Worm (Caenorhabditis elegans) whole organism, L3 larva: ENCODE data around the gene ZC404.16.

Experiments used
- ZK546.5 ChIP-seq: sonication (generic microtip); optimal IDR thresholded peaks from 2 replicates; lab custom pipeline; 2017; ENCODE audit warnings: missing biosample characterization, missing genetic modification characterization
- aly-2 ChIP-seq: fragments of 150-350 bp; optimal IDR thresholded peaks from 2 replicates; lab custom pipeline; 2014; ENCODE audit warnings: missing biosample characterization, missing genetic modification characterization
- ama-1 ChIP-seq: fragments of 150-350 bp; optimal IDR thresholded peaks from 2 replicates; lab custom pipeline; 2018
- ceh-28 ChIP-seq: fragments of 150-350 bp; optimal IDR thresholded peaks from 2 replicates; lab custom pipeline; 2014; ENCODE audit warnings: missing biosample characterization, missing genetic modification reagents, missing genetic modification characterization
- daf-12 ChIP-seq: fragments of 150-350 bp; optimal IDR thresholded peaks from 2 replicates; lab custom pipeline; 2014; ENCODE audit warnings: missing biosample characterization, missing genetic modification reagents, missing genetic modification characterization
- elt-1 ChIP-seq: fragments of 150-350 bp; optimal IDR thresholded peaks from 2 replicates; lab custom pipeline; 2014; ENCODE audit warnings: missing biosample characterization, missing genetic modification characterization
- elt-2 ChIP-seq: sonication (generic microtip); optimal IDR thresholded peaks from 2 replicates; lab custom pipeline; 2016; ENCODE audit warnings: missing genetic modification reagents, mild to moderate bottlenecking, missing genetic modification characterization, missing compliant biosample characterization
- elt-3 ChIP-seq, 3 experiments: fragments of 150-350 bp in 1 of 3; sonication (generic microtip) in 2 of 3; optimal IDR thresholded peaks; 2 replicates in 2 of 3; 4 replicates in 1 of 3; lab custom pipeline; 2014 to 2017; ENCODE audit warnings: missing biosample characterization in 3 of 3, missing genetic modification characterization in 3 of 3
- eor-1 ChIP-seq, 2 experiments: fragments of 150-350 bp; optimal IDR thresholded peaks; 2 replicates each; lab custom pipeline; 2014 to 2018; ENCODE audit warnings: missing biosample characterization in 2 of 2, missing genetic modification characterization in 2 of 2
- fkh-2 ChIP-seq: fragments of 150-350 bp; optimal IDR thresholded peaks from 2 replicates; lab custom pipeline; 2014; ENCODE audit warnings: missing biosample characterization, missing genetic modification reagents, missing genetic modification characterization
- hmg-11 ChIP-seq: sonication (generic microtip); optimal IDR thresholded peaks from 2 replicates; lab custom pipeline; 2016; ENCODE audit warnings: missing genetic modification characterization, missing compliant biosample characterization
- jun-1 ChIP-seq: fragments of 150-350 bp; optimal IDR thresholded peaks from 2 replicates; lab custom pipeline; 2014; ENCODE audit warnings: missing biosample characterization, missing genetic modification reagents, missing genetic modification characterization
- lin-15B ChIP-seq: fragments of 150-350 bp; optimal IDR thresholded peaks from 2 replicates; lab custom pipeline; 2014; ENCODE audit warnings: missing biosample characterization, missing genetic modification characterization
- lin-39 ChIP-seq: fragments of 150-350 bp; optimal IDR thresholded peaks from 2 replicates; lab custom pipeline; 2018; ENCODE audit warnings: missing biosample characterization, missing genetic modification reagents, missing genetic modification characterization
- lsy-12 ChIP-seq: sonication (generic microtip); optimal IDR thresholded peaks from 2 replicates; lab custom pipeline; 2016; ENCODE audit warnings: mild to moderate bottlenecking, missing genetic modification characterization, missing compliant biosample characterization
- mdl-1 ChIP-seq: fragments of 150-350 bp; optimal IDR thresholded peaks from 2 replicates; lab custom pipeline; 2014; ENCODE audit warnings: missing biosample characterization, missing genetic modification characterization
- mml-1 ChIP-seq: fragments of 150-350 bp; sonication (generic microtip); optimal IDR thresholded peaks from 3 replicates; lab custom pipeline; 2014; ENCODE audit warnings: missing biosample characterization, missing genetic modification characterization
- nfya-1 ChIP-seq: sonication (generic microtip); optimal IDR thresholded peaks from 2 replicates; lab custom pipeline; 2017; ENCODE audit warnings: missing genetic modification characterization, mild to moderate bottlenecking, missing compliant biosample characterization, antibody characterized with exemption, moderate library complexity; ENCODE audit not compliant: insufficient read depth
- nhr-11 ChIP-seq: fragments of 150-350 bp; optimal IDR thresholded peaks from 2 replicates; lab custom pipeline; 2014; ENCODE audit warnings: missing biosample characterization, missing genetic modification characterization
- nhr-12 ChIP-seq: fragments of 150-350 bp; optimal IDR thresholded peaks from 2 replicates; lab custom pipeline; 2014; ENCODE audit warnings: missing biosample characterization, missing genetic modification characterization
- nhr-23 ChIP-seq: fragments of 150-350 bp; optimal IDR thresholded peaks from 2 replicates; lab custom pipeline; 2014; ENCODE audit warnings: missing biosample characterization, missing genetic modification reagents, missing genetic modification characterization
- nhr-25 ChIP-seq: sonication (generic microtip); optimal IDR thresholded peaks from 2 replicates; lab custom pipeline; 2017; ENCODE audit warnings: missing biosample characterization, missing genetic modification characterization
- nhr-28 ChIP-seq: fragments of 150-350 bp; optimal IDR thresholded peaks from 2 replicates; lab custom pipeline; 2014; ENCODE audit warnings: missing biosample characterization, missing genetic modification characterization
- nhr-77 ChIP-seq: fragments of 150-350 bp; optimal IDR thresholded peaks from 2 replicates; lab custom pipeline; 2014; ENCODE audit warnings: missing biosample characterization, missing genetic modification characterization
- pqm-1 ChIP-seq: fragments of 150-350 bp; optimal IDR thresholded peaks from 2 replicates; lab custom pipeline; 2017; ENCODE audit warnings: missing biosample characterization, missing genetic modification characterization, inconsistent platforms
- sea-2 ChIP-seq: fragments of 150-350 bp; sonication (generic microtip); optimal IDR thresholded peaks from 4 replicates; lab custom pipeline; 2014; ENCODE audit warnings: missing biosample characterization, missing genetic modification reagents, missing genetic modification characterization
- skn-1 ChIP-seq: fragments of 150-350 bp; optimal IDR thresholded peaks from 2 replicates; lab custom pipeline; 2014; ENCODE audit warnings: missing biosample characterization, missing genetic modification characterization
- snpc-4 ChIP-seq: fragments of 150-350 bp; optimal IDR thresholded peaks from 2 replicates; lab custom pipeline; 2014; ENCODE audit warnings: missing biosample characterization, missing genetic modification characterization
- tbx-2 ChIP-seq: sonication (generic microtip); optimal IDR thresholded peaks from 2 replicates; lab custom pipeline; 2016; ENCODE audit warnings: mild to moderate bottlenecking, missing genetic modification characterization, missing compliant biosample characterization
- unc-39 ChIP-seq: sonication (generic microtip); optimal IDR thresholded peaks from 4 replicates; lab custom pipeline; 2017; ENCODE audit warnings: missing biosample characterization, missing genetic modification characterization
- unc-62 ChIP-seq: fragments of 150-350 bp; sonication (generic microtip); optimal IDR thresholded peaks from 4 replicates; lab custom pipeline; 2014; ENCODE audit warnings: missing biosample characterization, missing genetic modification reagents, missing genetic modification characterization
- ztf-11 ChIP-seq: fragments of 150-350 bp; optimal IDR thresholded peaks from 2 replicates; lab custom pipeline; 2014; ENCODE audit warnings: missing biosample characterization, missing genetic modification characterization

ZC404.16 gene

DNA sequence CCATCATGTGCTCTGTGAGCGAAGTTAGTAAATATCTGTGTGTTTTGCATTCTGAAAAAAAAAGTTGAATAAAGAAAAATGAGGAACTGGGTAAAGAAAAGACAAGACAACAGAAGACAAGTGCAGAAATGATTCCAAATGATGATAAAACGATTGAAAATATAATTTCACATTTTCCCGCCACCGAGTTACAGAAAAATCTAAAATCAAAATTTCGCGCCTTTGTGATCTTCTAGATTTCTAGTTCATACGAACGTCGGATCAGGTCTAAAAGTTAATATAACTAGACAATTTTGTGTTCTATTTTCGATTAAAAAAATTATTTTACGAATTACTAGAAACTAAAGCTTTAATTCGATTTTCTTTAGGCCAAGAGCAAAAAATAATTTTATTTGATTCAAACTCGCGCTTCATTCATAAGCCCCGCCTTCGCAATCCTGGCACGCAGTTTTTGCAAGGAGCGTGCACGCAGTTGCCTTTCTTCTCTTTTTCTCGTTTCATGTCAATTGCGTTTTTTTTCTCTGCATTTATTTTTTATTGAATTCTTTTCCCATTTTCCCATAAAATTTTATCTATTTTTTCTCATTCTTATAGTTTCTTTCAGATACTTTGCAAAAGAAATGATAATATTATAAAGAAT, 11.3 kb upstream of the ZC404.16 start, which contains the start of the genes spn-4 and spe-39 (continued):
- no peak for TF ChIP-seq elt-3 (tag; optimal IDR thresholded peaks at IDR 0.05; lab: Kevin White, UChicago)

DNA sequence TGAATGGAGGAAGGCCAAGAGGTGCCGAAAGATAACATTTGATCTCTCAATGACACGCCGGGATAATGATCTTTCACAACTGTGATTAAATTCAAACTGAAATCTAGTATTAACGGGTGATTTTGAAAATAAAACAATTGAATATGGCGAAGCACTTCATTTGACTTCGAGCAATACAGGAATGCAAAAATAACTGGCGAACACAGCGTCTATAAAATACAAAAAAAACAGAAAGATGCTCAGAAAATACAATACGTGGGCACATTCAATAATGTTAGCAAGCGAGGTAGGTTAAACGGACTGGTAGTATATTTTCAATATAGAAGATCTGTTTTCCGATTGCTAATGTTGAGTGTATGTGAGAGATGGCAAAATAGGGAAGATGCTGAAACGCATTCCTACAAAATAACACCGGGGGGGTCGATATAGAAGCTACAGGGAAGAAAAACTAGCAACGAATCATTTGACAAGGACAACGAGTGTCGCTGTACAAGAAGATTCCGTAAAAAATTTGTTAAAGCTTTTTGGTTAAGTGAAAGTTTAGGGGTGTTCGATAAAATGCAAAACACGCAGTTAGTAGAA, 9.5 kb upstream of the ZC404.16 start:
- TF ChIP-seq eor-1 (tag; optimal IDR thresholded peaks at IDR 0.05; lab: Kevin White, UChicago) (no peak), nhr-12 (tag; lab: Kevin White, UChicago) (no peak), nfya-1 (tag; lab: Kevin White, UChicago) (no peak), lin-15B (tag; lab: Kevin White, UChicago) (no peak), nhr-25 (tag; lab: Kevin White, UChicago) (no peak), lsy-12 (tag; lab: Kevin White, UChicago) (no peak), hmg-11 (no peak), mml-1 (tag; lab: Kevin White, UChicago) (no peak), elt-2 (tag; lab: Kevin White, UChicago) (no peak), tbx-2 (tag; lab: Kevin White, UChicago) (no peak), nhr-23 (tag; lab: Kevin White, UChicago) (no peak), lin-39 (tag; lab: Kevin White, UChicago) (no peak), daf-12 (tag; lab: Kevin White, UChicago) (no peak), ZK546.5 (tag; lab: Kevin White, UChicago) (no peak), unc-62 (GFP tag; lab: Kevin White, UChicago) (no peak)

DNA sequence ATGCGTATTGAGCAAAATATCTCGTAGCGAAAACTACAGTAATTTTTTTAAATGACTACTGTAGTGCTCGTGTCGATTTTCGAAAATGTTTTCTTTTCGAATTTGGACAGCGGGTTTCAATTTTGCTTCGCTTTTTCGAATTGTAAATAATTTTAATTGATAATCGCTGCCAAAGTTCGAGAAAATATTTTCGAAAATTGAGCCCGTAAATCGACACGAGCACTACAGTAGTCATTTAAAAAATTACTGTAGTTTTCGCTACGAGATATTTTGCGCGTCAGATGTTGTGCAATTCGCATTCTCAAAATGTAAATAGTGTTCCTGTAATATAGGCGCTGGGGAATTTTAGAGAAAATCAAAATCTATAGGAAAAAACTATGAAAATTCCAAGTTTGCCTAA, 8.6 kb upstream of the ZC404.16 start:
- no peak for TF ChIP-seq ztf-11 (tag; lab: Kevin White, UChicago)
- no peak for TF ChIP-seq daf-12 (tag; lab: Kevin White, UChicago)
- no peak for TF ChIP-seq mml-1 (tag; lab: Kevin White, UChicago)
- TF ChIP-seq aly-2, result no peak
- TF ChIP-seq ZK546.5 (tag; lab: Kevin White, UChicago), result no peak
- no peak for TF ChIP-seq fkh-2 (tag; lab: Kevin White, UChicago)
- no peak for TF ChIP-seq skn-1
- TF ChIP-seq nhr-11, result no peak
- TF ChIP-seq ama-1 (lab: Kevin White, UChicago), result no peak
- no peak for TF ChIP-seq ceh-28 (tag; lab: Kevin White, UChicago)

DNA sequence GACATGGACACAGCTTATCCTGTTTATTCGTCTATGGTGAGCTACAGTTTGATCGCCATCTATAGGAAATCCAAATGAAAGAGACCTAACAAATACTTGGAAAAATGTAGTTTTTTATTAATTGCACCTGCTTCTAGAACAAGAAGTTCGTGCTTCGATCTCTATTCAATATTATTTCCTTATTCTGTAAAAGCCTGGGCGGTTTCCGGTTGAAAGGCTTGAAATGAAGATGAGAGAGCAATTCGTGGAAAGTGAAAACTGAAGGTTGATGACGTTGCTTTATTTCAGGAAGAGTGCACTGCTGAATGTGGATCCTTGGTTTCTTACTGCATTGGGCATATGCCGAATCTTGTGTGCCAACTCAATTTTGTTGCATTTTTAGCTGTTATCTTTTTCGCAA, 7.0 kb upstream of the ZC404.16 start:
- no peak for TF ChIP-seq mdl-1 (tag; lab: Kevin White, UChicago)

DNA sequence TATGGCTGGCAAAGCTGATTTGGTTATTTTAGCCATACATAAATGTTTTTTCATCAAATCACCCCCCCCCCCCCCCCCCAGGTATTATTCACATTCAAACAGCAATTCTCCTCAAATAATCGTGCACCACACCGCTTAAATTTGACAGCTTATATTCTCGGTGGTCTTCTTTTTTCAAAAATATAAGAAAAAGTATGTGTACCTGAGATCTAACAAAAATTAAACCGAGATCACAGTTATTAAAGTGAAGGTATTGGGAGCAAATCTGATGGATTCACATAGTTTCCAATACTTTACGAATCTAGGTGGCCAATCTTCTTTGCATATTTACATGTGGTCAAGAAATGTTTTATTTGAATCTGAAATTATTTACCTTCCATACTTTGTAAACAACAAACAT, 6.5 kb upstream of the ZC404.16 start, which contains the start of gene ZC404.15:
TSS of gene ZC404.15 (plus strand) at position 301 of the 400 bp plus-strand sequence.
- TF ChIP-seq ceh-28 (tag; lab: Kevin White, UChicago) (no peak), pqm-1 (tag; lab: Kevin White, UChicago) (no peak), fkh-2 (tag; lab: Kevin White, UChicago) (no peak), unc-62 (GFP tag; lab: Kevin White, UChicago) (no peak)

DNA sequence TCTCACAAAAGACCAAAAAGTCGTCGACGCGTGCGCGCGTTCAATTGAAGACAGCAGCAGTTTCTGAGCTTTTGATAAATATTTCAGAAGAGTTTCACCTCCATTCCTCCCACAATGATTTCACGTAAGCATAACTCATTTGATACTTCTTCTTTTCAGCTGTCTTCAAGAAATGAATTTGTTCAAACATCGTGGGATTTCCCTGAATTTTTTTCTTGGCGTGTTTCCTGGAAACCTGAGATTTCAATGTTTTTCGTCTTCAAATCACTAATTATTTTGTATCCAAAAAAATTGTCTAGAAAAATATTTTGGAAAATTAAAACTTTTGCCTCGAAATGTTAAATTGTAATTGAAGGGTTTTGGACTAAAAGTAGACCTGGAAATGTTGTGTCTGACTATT, 4.8 kb upstream of the ZC404.16 start:
- no peak for TF ChIP-seq unc-62 (GFP tag; lab: Kevin White, UChicago)
- TF ChIP-seq ztf-11 (tag; lab: Kevin White, UChicago), result no peak
- TF ChIP-seq aly-2, result no peak
- TF ChIP-seq jun-1 (tag; lab: Kevin White, UChicago), result no peak
- no peak for TF ChIP-seq snpc-4 (tag; lab: Kevin White, UChicago)
- TF ChIP-seq ama-1 (lab: Kevin White, UChicago), result no peak
- no peak for TF ChIP-seq eor-1 (tag; optimal IDR thresholded peaks at IDR 0.05; lab: Kevin White, UChicago)
- TF ChIP-seq sea-2 (GFP tag; lab: Kevin White, UChicago), result no peak
- no peak for TF ChIP-seq elt-1 (tag; lab: Kevin White, UChicago)
- TF ChIP-seq daf-12 (tag; lab: Kevin White, UChicago), result no peak
- TF ChIP-seq nhr-28 (tag; lab: Kevin White, UChicago), result no peak
- no peak for TF ChIP-seq ZK546.5 (tag; lab: Kevin White, UChicago)
- no peak for TF ChIP-seq lin-39 (tag; lab: Kevin White, UChicago)
- no peak for TF ChIP-seq lsy-12 (tag; lab: Kevin White, UChicago)
- no peak for TF ChIP-seq mdl-1 (tag; lab: Kevin White, UChicago)
- no peak for TF ChIP-seq mml-1 (tag; lab: Kevin White, UChicago)
- TF ChIP-seq nhr-77 (tag; lab: Kevin White, UChicago), result no peak
- TF ChIP-seq elt-3 (tag; optimal IDR thresholded peaks at IDR 0.05; lab: Kevin White, UChicago), result no peak
- no peak for TF ChIP-seq unc-39 (tag; lab: Kevin White, UChicago)
- TF ChIP-seq elt-2 (tag; lab: Kevin White, UChicago), result no peak
